Fruit fly (Drosophila melanogaster) Kc167 (cell line): ENCODE data around the gene Elal.

Experiments used
- Myc ChIP-seq: fragments of >200 bp; optimal IDR thresholded peaks from 2 replicates; lab custom pipeline; 2017; ENCODE audit warnings: missing external identifiers
- Sin3A ChIP-seq: fragments of >200 bp; optimal IDR thresholded peaks from 2 replicates; lab custom pipeline; 2018; ENCODE audit warnings: missing external identifiers
- h ChIP-seq: fragments of >200 bp; optimal IDR thresholded peaks from 3 replicates; lab custom pipeline; 2018; ENCODE audit warnings: missing external identifiers
- insv ChIP-seq: fragments of >200 bp; optimal IDR thresholded peaks from 3 replicates; lab custom pipeline; 2018; ENCODE audit warnings: missing external identifiers
- psq ChIP-seq: fragments of >200 bp; optimal IDR thresholded peaks from 2 replicates; lab custom pipeline; 2017; ENCODE audit warnings: missing external identifiers
- ttk ChIP-seq: sonication (Bioruptor generic); optimal IDR thresholded peaks from 2 replicates; lab custom pipeline; 2017; ENCODE audit warnings: missing external identifiers

The Elal gene

dm6 chr3R:24845952-24846848 lies 18.9 kb upstream of the Elal start:
- TF ChIP-seq insv: no peak
- TF ChIP-seq ttk (lab: Kevin White, UChicago): no peak
- TF ChIP-seq Sin3A (lab: Kevin White, UChicago): no peak
- TF ChIP-seq Myc (lab: Kevin White, UChicago): no peak
- no peak for TF ChIP-seq psq (lab: Kevin White, UChicago)
- TF ChIP-seq h: no peak

dm6 chr3R:24850420-24850819 lies 14.7 kb upstream of the Elal start, which contains the start of gene CG7006:
Gene CG7006 (plus strand): TSS chr3R:24850627.
- TF ChIP-seq h: no peak
- no peak for TF ChIP-seq insv
- TF ChIP-seq Myc (lab: Kevin White, UChicago): no peak
- no peak for TF ChIP-seq psq (lab: Kevin White, UChicago)
- no peak for TF ChIP-seq ttk (lab: Kevin White, UChicago)
- TF ChIP-seq Sin3A (lab: Kevin White, UChicago): no peak

- no peak for TF ChIP-seq h
- TF ChIP-seq ttk (lab: Kevin White, UChicago): no peak
- TF ChIP-seq insv: no peak
- TF ChIP-seq psq (lab: Kevin White, UChicago): no peak
- no peak for TF ChIP-seq Myc (lab: Kevin White, UChicago)
- TF ChIP-seq Sin3A (lab: Kevin White, UChicago): no peak
Measured at dm6 chr3R:24851429-24851828, 13.7 kb upstream of the Elal start, which contains the start of gene Nct. Gene Nct (plus strand): TSS chr3R:24851601.

dm6 chr3R:24856143-24856542 lies 9.0 kb upstream of the Elal start, which contains the start of gene HDAC11:
Gene HDAC11 (minus strand): TSS chr3R:24856243.
- TF ChIP-seq Sin3A (lab: Kevin White, UChicago) (no peak), ttk (lab: Kevin White, UChicago) (no peak), insv (no peak), Myc (lab: Kevin White, UChicago) (no peak), h (no peak), psq (lab: Kevin White, UChicago) (no peak)

DNA sequence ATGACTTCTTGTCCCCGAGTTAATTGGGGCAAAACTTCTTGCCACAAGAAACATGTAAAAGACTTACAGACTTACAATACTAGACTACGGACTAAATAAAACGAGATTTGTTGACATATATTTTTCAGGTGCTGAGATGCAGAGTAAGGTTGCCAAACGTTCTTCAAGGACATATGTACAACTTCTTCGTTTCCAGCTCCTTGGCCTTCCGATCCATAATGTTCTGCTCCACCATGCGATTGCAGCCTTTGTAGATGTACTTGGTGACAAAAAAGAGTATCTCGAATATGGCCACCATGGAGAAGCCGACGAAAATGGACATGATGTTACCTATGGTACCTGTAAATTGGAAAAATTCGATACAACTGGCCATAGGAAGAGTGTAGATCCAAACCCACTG lies 7.7 kb upstream of the Elal start, which contains the start of gene CAH4:
Gene CAH4, minus strand, starts transcription at position 101 of the 400 bp plus-strand sequence.
- TF ChIP-seq psq (lab: Kevin White, UChicago) (no peak), ttk (lab: Kevin White, UChicago) (no peak), insv (no peak), Sin3A (lab: Kevin White, UChicago) (no peak), h (no peak), Myc (lab: Kevin White, UChicago) (no peak)

dm6 chr3R:24859701-24860100 lies 5.4 kb upstream of the Elal start, which contains the start of gene ppk22:
Gene ppk22 (minus strand): TSS chr3R:24859801.
- TF ChIP-seq insv (no peak), Myc (lab: Kevin White, UChicago) (no peak), psq (lab: Kevin White, UChicago) (no peak), h (no peak), Sin3A (lab: Kevin White, UChicago) (no peak), ttk (lab: Kevin White, UChicago) (no peak)

dm6 chr3R:24860316-24860826 lies 4.8 kb upstream of the Elal start, which contains the start of gene CG13639:
Gene CG13639 (minus strand): TSS chr3R:24860366.
- TF ChIP-seq h (no peak), psq (lab: Kevin White, UChicago) (no peak), insv (no peak), Myc (lab: Kevin White, UChicago) (no peak), Sin3A (lab: Kevin White, UChicago) (no peak), ttk (lab: Kevin White, UChicago) (no peak)

DNA sequence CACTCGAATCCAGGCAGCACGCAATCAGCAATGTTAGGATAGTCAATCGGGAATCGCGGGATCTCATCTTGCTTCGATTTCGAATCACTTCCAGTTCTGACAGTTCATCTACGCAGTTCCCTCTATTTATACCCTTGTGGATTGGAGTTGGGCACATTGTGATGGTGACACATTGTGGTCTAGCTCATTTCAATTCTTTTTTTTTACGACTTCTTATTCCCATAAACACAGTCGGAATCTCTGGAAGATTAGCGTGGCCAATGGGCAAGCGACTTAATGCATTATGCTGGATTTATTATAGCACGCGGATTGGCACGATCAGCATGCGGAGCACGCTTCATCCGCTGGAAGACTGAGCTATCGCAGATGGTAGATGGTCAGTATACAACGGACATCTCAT lies 3.1 kb upstream of the Elal start, which contains the start of gene CG13640:
Gene CG13640, minus strand, starts transcription at position 101 of the 400 bp plus-strand sequence.
- TF ChIP-seq Myc (lab: Kevin White, UChicago) (no peak), h (no peak), insv (no peak), Sin3A (lab: Kevin White, UChicago) (no peak), ttk (lab: Kevin White, UChicago) (no peak), psq (lab: Kevin White, UChicago) (no peak)

dm6 chr3R:24862574-24863089 lies 2.5 kb upstream of the Elal start, which contains the start of gene CG7016:
Gene CG7016 (plus strand): TSS chr3R:24862931.
- no peak for TF ChIP-seq Myc (lab: Kevin White, UChicago)
- TF ChIP-seq h: no peak
- no peak for TF ChIP-seq ttk (lab: Kevin White, UChicago)
- no peak for TF ChIP-seq psq (lab: Kevin White, UChicago)
- no peak for TF ChIP-seq Sin3A (lab: Kevin White, UChicago)
- TF ChIP-seq insv: no peak

DNA sequence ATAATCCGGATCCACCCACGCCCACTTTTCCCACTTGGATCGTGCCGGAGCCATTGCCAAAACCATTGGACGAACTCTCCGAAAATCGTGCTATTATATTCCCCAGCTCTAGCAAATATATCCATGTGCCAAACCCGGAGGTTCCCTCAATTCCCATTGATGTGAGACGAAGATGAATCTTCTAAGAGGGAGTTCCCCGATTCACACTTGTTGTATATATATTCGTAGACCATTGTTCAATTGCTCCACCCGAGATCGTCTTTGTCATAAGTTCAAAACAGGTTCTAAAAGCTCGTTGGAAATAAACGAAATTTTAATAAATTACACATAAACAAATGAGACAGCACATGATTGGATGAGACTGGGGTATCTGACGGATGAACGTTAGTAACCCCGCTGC lies 1.3 kb upstream of the Elal start:
- no peak for TF ChIP-seq Sin3A (lab: Kevin White, UChicago)
- no peak for TF ChIP-seq insv
- TF ChIP-seq h: no peak
- no peak for TF ChIP-seq ttk (lab: Kevin White, UChicago)
- no peak for TF ChIP-seq psq (lab: Kevin White, UChicago)
- no peak for TF ChIP-seq Myc (lab: Kevin White, UChicago)

- TF ChIP-seq Myc (lab: Kevin White, UChicago) (no peak), h (no peak), insv (no peak), Sin3A (lab: Kevin White, UChicago) (no peak), psq (lab: Kevin White, UChicago) (no peak), ttk (lab: Kevin White, UChicago) (no peak)
Measured at dm6 chr3R:24866976-24867375, 1.8 kb downstream of the Elal start.
